Fruit fly (Drosophila melanogaster) whole organism, wandering third instar larva: ENCODE data around the gene CG7120.

Experiments
- Abd-B ChIP-seq: fragments of >200 bp; optimal IDR thresholded peaks from 2 replicates; lab custom pipeline; 2017; ENCODE audit warnings: missing biosample characterization, missing genetic modification characterization
- CG32264 ChIP-seq: fragments of 200-800 bp; sonication (Bioruptor generic); optimal IDR thresholded peaks from 2 replicates; lab custom pipeline; 2016; ENCODE audit warnings: missing biosample characterization, missing genetic modification characterization
- CG9705 ChIP-seq: fragments of 200-800 bp; sonication (Bioruptor generic); optimal IDR thresholded peaks from 2 replicates; lab custom pipeline; 2018; ENCODE audit warnings: missing biosample characterization, mild to moderate bottlenecking, missing genetic modification characterization
- CrebA ChIP-seq: fragments of 200-800 bp; sonication (Bioruptor generic); optimal IDR thresholded peaks from 2 replicates; lab custom pipeline; 2016; ENCODE audit warnings: missing biosample characterization, mild to moderate bottlenecking, missing genetic modification characterization, borderline replicate concordance
- GATAd ChIP-seq: sonication (Bioruptor generic); optimal IDR thresholded peaks from 2 replicates; lab custom pipeline; 2016; ENCODE audit warnings: missing biosample characterization, missing genetic modification characterization
- HLH106 ChIP-seq: fragments of 200-800 bp; optimal IDR thresholded peaks from 3 replicates; lab custom pipeline; 2019; ENCODE audit warnings: missing biosample characterization, mild to moderate bottlenecking, missing genetic modification characterization, moderate library complexity
- Hnf4 ChIP-seq: fragments of 200-800 bp; sonication (Bioruptor generic); optimal IDR thresholded peaks from 2 replicates; lab custom pipeline; 2016; ENCODE audit warnings: missing biosample characterization, mild to moderate bottlenecking, missing genetic modification characterization
- Hr78 ChIP-seq: fragments of >200 bp; optimal IDR thresholded peaks from 2 replicates; lab custom pipeline; 2017; ENCODE audit warnings: missing biosample characterization, missing genetic modification characterization
- Hr83 ChIP-seq: fragments of 200-300 bp; sonication (Bioruptor generic); optimal IDR thresholded peaks from 2 replicates; lab custom pipeline; 2016; ENCODE audit warnings: missing biosample characterization, mild to moderate bottlenecking, missing genetic modification characterization, moderate library complexity; ENCODE audit not compliant: poor library complexity, severe bottlenecking
- Mio ChIP-seq: sonication (Bioruptor generic); optimal IDR thresholded peaks from 2 replicates; lab custom pipeline; 2016; ENCODE audit warnings: missing biosample characterization, missing genetic modification characterization
- Myc ChIP-seq: fragments of >200 bp; optimal IDR thresholded peaks from 2 replicates; lab custom pipeline; 2017
- N ChIP-seq: fragments of >200 bp; optimal IDR thresholded peaks from 2 replicates; lab custom pipeline; 2018; ENCODE audit warnings: missing biosample characterization, missing external identifiers, missing genetic modification characterization
- OdsH ChIP-seq: fragments of 200-800 bp; sonication (Bioruptor generic); optimal IDR thresholded peaks from 2 replicates; lab custom pipeline; 2016; ENCODE audit warnings: missing biosample characterization, mild to moderate bottlenecking, missing genetic modification characterization
- Rel ChIP-seq, 2 experiments: fragments of 200-800 bp; sonication (Bioruptor generic) in 1 of 2; optimal IDR thresholded peaks; 2 replicates in 1 of 2; 3 replicates in 1 of 2; lab custom pipeline; 2016 to 2019; ENCODE audit warnings: mild to moderate bottlenecking in 2 of 2, missing biosample characterization in 2 of 2, missing genetic modification characterization in 2 of 2, moderate library complexity in 1 of 2
- Sp1 ChIP-seq: fragments of 200-800 bp; sonication (Bioruptor generic); optimal IDR thresholded peaks from 3 replicates; lab custom pipeline; 2019; ENCODE audit warnings: missing biosample characterization, mild to moderate bottlenecking, missing genetic modification characterization, moderate library complexity
- Vsx2 ChIP-seq: fragments of 200-300, 225-300 bp; sonication (Bioruptor generic); optimal IDR thresholded peaks from 2 replicates; lab custom pipeline; 2018; ENCODE audit warnings: missing biosample characterization, missing genetic modification characterization; ENCODE audit not compliant: partially characterized antibody
- br ChIP-seq: fragments of 200-800 bp; sonication (Bioruptor generic); optimal IDR thresholded peaks from 2 replicates; lab custom pipeline; 2016; ENCODE audit warnings: missing biosample characterization, missing genetic modification characterization
- brk ChIP-seq: fragments of 200-800 bp; sonication (Bioruptor generic); optimal IDR thresholded peaks from 2 replicates; lab custom pipeline; 2016; ENCODE audit warnings: missing biosample characterization, mild to moderate bottlenecking, missing genetic modification characterization
- dl ChIP-seq, 2 experiments: fragments of 175-275, 200-275 bp in 1 of 2; fragments of 200-275 bp in 1 of 2; sonication (Bioruptor generic); optimal IDR thresholded peaks; lab custom pipeline; 2018; ENCODE audit warnings: mild to moderate bottlenecking in 2 of 2, missing biosample characterization in 2 of 2, missing genetic modification characterization in 2 of 2, moderate library complexity in 2 of 2; ENCODE audit not compliant: partially characterized antibody in 2 of 2, insufficient read depth in 1 of 2
- dmrt93B ChIP-seq: fragments of 200-800 bp; sonication (Bioruptor generic); optimal IDR thresholded peaks from 2 replicates; lab custom pipeline; 2018; ENCODE audit warnings: missing biosample characterization, mild to moderate bottlenecking, missing genetic modification characterization
- dsf ChIP-seq: sonication (Bioruptor generic); optimal IDR thresholded peaks from 2 replicates; lab custom pipeline; 2016; ENCODE audit warnings: missing biosample characterization, missing genetic modification characterization, borderline replicate concordance
- ey ChIP-seq: fragments of 200-800 bp; sonication (Bioruptor generic); optimal IDR thresholded peaks from 2 replicates; lab custom pipeline; 2016; ENCODE audit warnings: missing biosample characterization, missing genetic modification characterization
- foxo ChIP-seq, 2 experiments: fragments of 200-800 bp; sonication (Bioruptor generic); optimal IDR thresholded peaks; 2 replicates in 1 of 2; 3 replicates in 1 of 2; lab custom pipeline; 2016 to 2017; ENCODE audit warnings: missing biosample characterization in 2 of 2, missing genetic modification characterization in 2 of 2
- fru ChIP-seq: fragments of 200-800 bp; sonication (Bioruptor generic); optimal IDR thresholded peaks from 3 replicates; lab custom pipeline; 2016; ENCODE audit warnings: missing biosample characterization, mild to moderate bottlenecking, missing genetic modification characterization
- h ChIP-seq: fragments of 200-800 bp; sonication (Bioruptor generic); optimal IDR thresholded peaks from 3 replicates; lab custom pipeline; 2016; ENCODE audit warnings: missing biosample characterization, mild to moderate bottlenecking, missing genetic modification characterization
- jim ChIP-seq: fragments of 175-275, 200-325 bp; sonication (Bioruptor generic); optimal IDR thresholded peaks from 2 replicates; lab custom pipeline; 2016; ENCODE audit warnings: missing biosample characterization, mild to moderate bottlenecking, missing genetic modification characterization
- pan ChIP-seq: fragments of >200 bp; optimal IDR thresholded peaks from 2 replicates; lab custom pipeline; 2017
- psq ChIP-seq: fragments of 200-800 bp; sonication (Bioruptor generic); optimal IDR thresholded peaks from 3 replicates; lab custom pipeline; 2017; ENCODE audit warnings: missing biosample characterization, mild to moderate bottlenecking, missing genetic modification characterization, moderate library complexity
- rgr ChIP-seq: fragments of 200-800 bp; sonication (Bioruptor generic); optimal IDR thresholded peaks from 3 replicates; lab custom pipeline; 2016; ENCODE audit warnings: missing biosample characterization, mild to moderate bottlenecking, missing genetic modification characterization
- sage ChIP-seq: fragments of 200-800 bp; sonication (Bioruptor generic); optimal IDR thresholded peaks from 2 replicates; lab custom pipeline; 2016; ENCODE audit warnings: missing biosample characterization, mild to moderate bottlenecking, missing genetic modification characterization
- tai ChIP-seq: sonication (Bioruptor generic); optimal IDR thresholded peaks from 2 replicates; lab custom pipeline; 2016; ENCODE audit warnings: missing biosample characterization, missing genetic modification characterization
- usp ChIP-seq: fragments of >200 bp; optimal IDR thresholded peaks from 2 replicates; lab custom pipeline; 2017; ENCODE audit warnings: missing biosample characterization, missing genetic modification characterization
- woc ChIP-seq: sonication (Bioruptor generic); optimal IDR thresholded peaks from 2 replicates; lab custom pipeline; 2016; ENCODE audit warnings: missing biosample characterization, mild to moderate bottlenecking, missing genetic modification characterization

CG7120 gene

DNA sequence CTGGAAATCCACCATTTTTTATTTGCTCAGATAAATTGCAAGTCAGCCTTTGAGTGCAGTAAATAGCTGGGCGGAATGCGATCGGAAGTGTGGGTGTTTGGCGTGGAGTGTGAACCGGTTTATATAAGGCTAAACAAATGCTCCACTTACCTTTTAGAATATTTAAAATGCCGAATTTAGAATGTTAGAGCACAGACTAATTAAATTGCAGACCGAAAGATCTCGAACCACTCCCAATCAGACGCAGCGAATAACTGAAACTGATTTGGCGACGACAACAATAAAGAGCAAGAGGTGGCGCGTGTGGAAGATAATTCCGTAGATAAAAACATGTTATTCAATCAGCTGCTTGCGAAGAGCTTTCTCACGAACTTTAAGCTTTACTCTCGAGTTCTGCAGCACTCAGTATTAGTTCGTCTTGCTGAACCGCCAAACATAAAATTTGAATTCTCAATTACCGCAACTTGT, 35.1 kb upstream of the CG7120 start, which contains the start of gene Idh (continued):
- TF ChIP-seq OdsH (GFP tag; lab: Kevin White, UChicago) (peak; percentile 29), Hr83 (GFP tag; lab: Kevin White, UChicago) (peak; percentile 72), brk (GFP tag; lab: Kevin White, UChicago) (no peak), Abd-B (GFP tag; lab: Kevin White, UChicago) (no peak), tai (GFP tag; lab: Kevin White, UChicago) (no peak), dl (GFP tag; optimal IDR thresholded peaks at IDR 0.05; lab: Kevin White, UChicago; ENCODE audit: insufficient read depth in 1 of 2, partially characterized antibody in 2 of 2) (peak in 1 of 2 experiments; percentile 31), usp (GFP tag; lab: Kevin White, UChicago) (no peak)

DNA sequence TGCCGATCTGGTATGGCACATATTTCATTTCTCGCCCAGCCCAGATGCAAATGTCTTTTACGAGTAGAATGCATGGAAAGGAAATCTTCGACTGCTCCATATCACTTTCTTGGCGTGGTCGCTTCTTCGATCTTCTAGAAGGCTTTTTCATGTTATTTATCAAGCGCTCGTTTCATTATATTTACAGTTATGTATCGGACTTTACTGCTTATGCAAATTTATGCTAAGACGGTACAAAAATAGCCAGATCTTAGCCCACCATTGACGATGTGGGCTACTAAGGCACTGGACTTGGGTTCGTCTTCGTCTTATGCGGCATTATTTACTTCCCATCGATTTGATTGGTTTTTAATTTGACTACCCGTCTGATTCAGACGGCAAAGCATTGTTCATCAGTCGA, 32.5 kb upstream of the CG7120 start:
- no peak for TF ChIP-seq N (GFP tag; lab: Kevin White, UChicago)
- no peak for TF ChIP-seq Myc (lab: Kevin White, UChicago)
- TF ChIP-seq CrebA, result no peak
- TF ChIP-seq woc (GFP tag; lab: Kevin White, UChicago), result no peak
- no peak for TF ChIP-seq jim
- TF ChIP-seq psq (GFP tag; lab: Kevin White, UChicago), result no peak
- TF ChIP-seq dmrt93B (GFP tag; lab: Kevin White, UChicago), result no peak
- TF ChIP-seq pan (lab: Kevin White, UChicago), result no peak
- TF ChIP-seq CG9705 (GFP tag; lab: Kevin White, UChicago), result no peak
- TF ChIP-seq usp (GFP tag; lab: Kevin White, UChicago), result no peak
- TF ChIP-seq CG32264 (GFP tag; lab: Kevin White, UChicago), result no peak
- TF ChIP-seq rgr (GFP tag; lab: Kevin White, UChicago), result no peak
- no peak for TF ChIP-seq foxo (GFP tag; optimal IDR thresholded peaks at IDR 0.05; lab: Kevin White, UChicago)
- no peak for TF ChIP-seq GATAd (GFP tag; lab: Kevin White, UChicago)
- no peak for TF ChIP-seq dsf (GFP tag; lab: Kevin White, UChicago)
- no peak for TF ChIP-seq Hr78 (GFP tag; lab: Kevin White, UChicago)
- TF ChIP-seq sage (GFP tag; lab: Kevin White, UChicago), result no peak
- TF ChIP-seq Hnf4 (GFP tag; lab: Kevin White, UChicago), result no peak

DNA sequence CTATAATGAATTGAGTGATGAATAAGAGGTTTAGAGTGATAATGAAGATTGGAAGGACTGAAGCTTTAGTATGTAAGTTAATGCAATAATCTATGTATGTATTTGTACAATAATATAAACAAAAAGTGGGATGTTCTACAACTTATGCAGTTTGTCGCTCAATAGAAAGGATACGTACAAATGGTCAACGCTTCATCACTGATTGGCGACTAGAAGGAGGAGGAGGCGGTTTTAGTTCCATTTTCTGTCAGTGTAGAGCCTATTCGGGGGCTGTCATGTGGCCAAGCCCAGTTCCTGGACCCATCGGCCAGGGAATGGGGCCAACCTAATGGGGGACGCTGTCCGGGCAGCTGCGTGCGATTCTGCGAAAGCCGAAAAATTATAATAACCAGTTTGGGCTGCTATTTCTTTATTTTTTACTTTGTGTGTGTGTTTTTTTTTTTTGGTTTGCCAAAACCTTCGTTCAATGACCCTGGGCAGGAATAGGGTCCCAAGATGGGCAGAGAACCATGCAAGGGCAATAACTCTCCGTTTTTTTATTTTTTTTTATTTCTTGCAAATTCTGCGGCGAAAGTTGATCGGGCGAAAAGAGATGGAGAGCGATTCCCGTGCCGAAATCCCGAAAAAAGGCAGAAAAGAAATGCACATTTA, 27.0 kb upstream of the CG7120 start:
- TF ChIP-seq Abd-B (GFP tag; lab: Kevin White, UChicago) (no peak), Hnf4 (GFP tag; lab: Kevin White, UChicago) (no peak), ey (peak; percentile 77), Mio (GFP tag; lab: Kevin White, UChicago) (no peak), psq (GFP tag; lab: Kevin White, UChicago) (peak; percentile 32), Sp1 (GFP tag; lab: Kevin White, UChicago) (peak; percentile 55), dmrt93B (GFP tag; lab: Kevin White, UChicago) (peak; percentile 60), h (GFP tag; lab: Kevin White, UChicago) (peak; percentile 79), OdsH (GFP tag; lab: Kevin White, UChicago) (peak; percentile 67), brk (GFP tag; lab: Kevin White, UChicago) (no peak), GATAd (GFP tag; lab: Kevin White, UChicago) (no peak), usp (GFP tag; lab: Kevin White, UChicago) (no peak), br (peak; percentile 52), sage (GFP tag; lab: Kevin White, UChicago) (peak; percentile 36), tai (GFP tag; lab: Kevin White, UChicago) (no peak), rgr (GFP tag; lab: Kevin White, UChicago) (peak; percentile 32), HLH106 (tag; lab: Kevin White, UChicago) (peak; percentile 68), Hr83 (GFP tag; lab: Kevin White, UChicago) (no peak), CrebA (peak; percentile 88), Rel (GFP tag; optimal IDR thresholded peaks at IDR 0.05; lab: Kevin White, UChicago) (peak; percentile 89), Rel (tag; optimal IDR thresholded peaks at IDR 0.05; lab: Kevin White, UChicago) (no peak), fru (GFP tag; lab: Kevin White, UChicago) (peak; percentile 77), foxo (GFP tag; optimal IDR thresholded peaks at IDR 0.05; lab: Kevin White, UChicago) (peak in 1 of 2 experiments; percentile 60), Vsx2 (no peak), woc (GFP tag; lab: Kevin White, UChicago) (peak; percentile 63)
